Fruit fly (Drosophila melanogaster) whole organism, prepupa: ENCODE measurements around the gene hiw.
A peak's percentile ranks its signal among the peaks of the same experiment; 100 is the strongest.

ENCODE experiments used
- Blimp-1 ChIP-seq: fragments of 200-800 bp; sonication (Bioruptor generic); optimal IDR thresholded peaks from 3 replicates; lab custom pipeline; 2017; ENCODE audit warnings: missing biosample characterization, missing genetic modification characterization, mild to moderate bottlenecking, moderate library complexity, missing genetic modification reagents
- CG10631 ChIP-seq: fragments of 200-800 bp; sonication (Bioruptor generic); optimal IDR thresholded peaks from 2 replicates; lab custom pipeline; 2016; ENCODE audit warnings: missing biosample characterization, missing genetic modification characterization
- CG11762 ChIP-seq: fragments of 200-800 bp; sonication (Bioruptor generic); optimal IDR thresholded peaks from 3 replicates; lab custom pipeline; 2016; ENCODE audit warnings: missing biosample characterization, missing genetic modification characterization; ENCODE audit not compliant: insufficient read depth
- CG11902 ChIP-seq: fragments of 200-800 bp; sonication (Bioruptor generic); optimal IDR thresholded peaks from 3 replicates; lab custom pipeline; 2016; ENCODE audit warnings: missing biosample characterization, missing genetic modification characterization
- CG1621 ChIP-seq: fragments of 200-800 bp; sonication (Bioruptor generic); optimal IDR thresholded peaks from 3 replicates; lab custom pipeline; 2018; ENCODE audit warnings: missing biosample characterization, mild to moderate bottlenecking, missing genetic modification characterization
- CG16779 ChIP-seq: fragments of 200-800 bp; sonication (Bioruptor generic); optimal IDR thresholded peaks from 3 replicates; lab custom pipeline; 2017; ENCODE audit warnings: missing biosample characterization, mild to moderate bottlenecking, missing genetic modification characterization
- CG3032 ChIP-seq: fragments of 200-800 bp; optimal IDR thresholded peaks from 2 replicates; lab custom pipeline; 2019; ENCODE audit warnings: missing biosample characterization, mild to moderate bottlenecking, missing genetic modification characterization, moderate library complexity
- CG31627 ChIP-seq: fragments of 200-800 bp; sonication (Bioruptor generic); optimal IDR thresholded peaks from 3 replicates; lab custom pipeline; 2016; ENCODE audit warnings: missing biosample characterization, missing genetic modification characterization
- CG32006 ChIP-seq: fragments of 200-800 bp; sonication (Bioruptor generic); optimal IDR thresholded peaks from 3 replicates; lab custom pipeline; 2017; ENCODE audit warnings: missing biosample characterization, mild to moderate bottlenecking, missing genetic modification characterization
- CG3919 ChIP-seq: fragments of 200-800 bp; sonication (Bioruptor generic); optimal IDR thresholded peaks from 3 replicates; lab custom pipeline; 2016; ENCODE audit warnings: missing biosample characterization, missing genetic modification characterization
- CG4318 ChIP-seq: fragments of 200-800 bp; sonication (Bioruptor generic); optimal IDR thresholded peaks from 3 replicates; lab custom pipeline; 2017; ENCODE audit warnings: missing biosample characterization, mild to moderate bottlenecking, missing genetic modification characterization
- CG6163 ChIP-seq: fragments of 200-800 bp; sonication (Bioruptor generic); IDR thresholded peaks from 3 replicates; pipeline ENCODE4 v1.3.6; 2022; ENCODE audit warnings: missing biosample characterization, missing genetic modification characterization
- CG6276 ChIP-seq: fragments of 200-800 bp; sonication (Bioruptor generic); optimal IDR thresholded peaks from 2 replicates; lab custom pipeline; 2017; ENCODE audit warnings: missing biosample characterization, mild to moderate bottlenecking, missing genetic modification characterization
- CG6792 ChIP-seq: fragments of 200-800 bp; sonication (Bioruptor generic); optimal IDR thresholded peaks from 3 replicates; lab custom pipeline; 2016; ENCODE audit warnings: missing biosample characterization, missing genetic modification characterization
- CG6808 ChIP-seq: fragments of 200-800 bp; sonication (Bioruptor generic); optimal IDR thresholded peaks from 3 replicates; lab custom pipeline; 2017; ENCODE audit warnings: missing biosample characterization, missing genetic modification characterization, mild to moderate bottlenecking, moderate library complexity, missing genetic modification reagents
- CG6854 ChIP-seq: fragments of 200-800 bp; sonication (Bioruptor generic); optimal IDR thresholded peaks from 2 replicates; lab custom pipeline; 2017; ENCODE audit warnings: missing biosample characterization, mild to moderate bottlenecking, missing genetic modification characterization
- CG7368 ChIP-seq: fragments of 200-800 bp; sonication (Bioruptor generic); optimal IDR thresholded peaks from 3 replicates; lab custom pipeline; 2016; ENCODE audit warnings: missing biosample characterization, missing genetic modification characterization
- CG8119 ChIP-seq: fragments of 200-800 bp; sonication (Bioruptor generic); IDR thresholded peaks from 3 replicates; pipeline ENCODE4 v1.3.6; 2022; ENCODE audit warnings: missing biosample characterization, missing genetic modification characterization
- CG8632 ChIP-seq: fragments of 200-800 bp; sonication (Bioruptor generic); optimal IDR thresholded peaks from 3 replicates; lab custom pipeline; 2016; ENCODE audit warnings: missing biosample characterization, missing genetic modification characterization
- CG9139 ChIP-seq: fragments of 200-800 bp; sonication (Bioruptor generic); optimal IDR thresholded peaks from 3 replicates; lab custom pipeline; 2017; ENCODE audit warnings: missing biosample characterization, mild to moderate bottlenecking, missing genetic modification characterization
- Eip75B ChIP-seq: fragments of 200-800 bp; sonication (Bioruptor generic); optimal IDR thresholded peaks from 3 replicates; lab custom pipeline; 2016; ENCODE audit warnings: missing biosample characterization, missing genetic modification characterization
- Eip78C ChIP-seq: fragments of 200-800 bp; sonication (Bioruptor generic); peaks from one replicate; lab custom pipeline; 2016; ENCODE audit warnings: missing biosample characterization, missing genetic modification characterization
- Eip93F ChIP-seq: fragments of 200-800 bp; sonication (Bioruptor generic); optimal IDR thresholded peaks from 2 replicates; lab custom pipeline; 2016; ENCODE audit warnings: missing biosample characterization, mild to moderate bottlenecking, missing genetic modification characterization
- Ets21C ChIP-seq: fragments of 200-800 bp; sonication (Bioruptor generic); optimal IDR thresholded peaks from 3 replicates; lab custom pipeline; 2016; ENCODE audit warnings: missing biosample characterization, missing genetic modification characterization
- Ets96B ChIP-seq: fragments of 200-800 bp; optimal IDR thresholded peaks from 2 replicates; lab custom pipeline; 2019; ENCODE audit warnings: missing biosample characterization, mild to moderate bottlenecking, missing genetic modification characterization, moderate library complexity
- Gug ChIP-seq: fragments of 200-800 bp; sonication (Bioruptor generic); IDR thresholded peaks from 2 replicates; pipeline ENCODE4 v1.3.6; 2022; ENCODE audit warnings: missing biosample characterization, missing genetic modification characterization
- Hr39 ChIP-seq: fragments of 200-800 bp; sonication (Bioruptor generic); optimal IDR thresholded peaks from 2 replicates; lab custom pipeline; 2016; ENCODE audit warnings: missing biosample characterization, missing genetic modification characterization
- Hr4 ChIP-seq: fragments of 200-800 bp; sonication (Bioruptor generic); optimal IDR thresholded peaks from 3 replicates; lab custom pipeline; 2016; ENCODE audit warnings: missing biosample characterization, missing genetic modification characterization
- Lpt ChIP-seq: fragments of 200-800 bp; sonication (Bioruptor generic); optimal IDR thresholded peaks from 3 replicates; lab custom pipeline; 2016; ENCODE audit warnings: missing biosample characterization, missing genetic modification characterization
- Met ChIP-seq: fragments of 200-800 bp; sonication (Bioruptor generic); optimal IDR thresholded peaks from 3 replicates; lab custom pipeline; 2016; ENCODE audit warnings: missing biosample characterization, missing genetic modification characterization
- OdsH ChIP-seq: fragments of 200-800 bp; sonication (Bioruptor generic); optimal IDR thresholded peaks from 3 replicates; lab custom pipeline; 2016; ENCODE audit warnings: missing biosample characterization, missing genetic modification characterization
- Sox102F ChIP-seq: fragments of 200-800 bp; sonication (Bioruptor generic); optimal IDR thresholded peaks from 2 replicates; lab custom pipeline; 2016; ENCODE audit warnings: missing biosample characterization, mild to moderate bottlenecking, missing genetic modification characterization
- Sox14 ChIP-seq: fragments of 200-800 bp; sonication (Bioruptor generic); optimal IDR thresholded peaks from 3 replicates; lab custom pipeline; 2016; ENCODE audit warnings: missing biosample characterization, missing genetic modification characterization
- acj6 ChIP-seq: fragments of 200-800 bp; sonication (Bioruptor generic); optimal IDR thresholded peaks from 3 replicates; lab custom pipeline; 2016; ENCODE audit warnings: missing biosample characterization, missing genetic modification characterization
- esn ChIP-seq: fragments of 200-800 bp; sonication (Bioruptor generic); optimal IDR thresholded peaks from 2 replicates; lab custom pipeline; 2016; ENCODE audit warnings: missing biosample characterization, mild to moderate bottlenecking, missing genetic modification characterization, moderate library complexity
- fd59A ChIP-seq: fragments of 200-800 bp; sonication (Bioruptor generic); optimal IDR thresholded peaks from 2 replicates; lab custom pipeline; 2017; ENCODE audit warnings: missing biosample characterization, mild to moderate bottlenecking, missing genetic modification characterization, missing genetic modification reagents
- fd85E ChIP-seq: fragments of 200-800 bp; sonication (Bioruptor generic); optimal IDR thresholded peaks from 3 replicates; lab custom pipeline; 2016; ENCODE audit warnings: missing biosample characterization, missing genetic modification characterization
- fkh ChIP-seq: fragments of 200-800 bp; sonication (Bioruptor generic); optimal IDR thresholded peaks from 3 replicates; lab custom pipeline; 2017; ENCODE audit warnings: missing biosample characterization, mild to moderate bottlenecking, missing genetic modification characterization, moderate library complexity
- net ChIP-seq: fragments of 200-800 bp; sonication (Bioruptor generic); optimal IDR thresholded peaks from 3 replicates; lab custom pipeline; 2016; ENCODE audit warnings: missing biosample characterization, missing genetic modification characterization
- pdm3 ChIP-seq: fragments of 200-800 bp; sonication (Bioruptor generic); optimal IDR thresholded peaks from 3 replicates; lab custom pipeline; 2016; ENCODE audit warnings: missing biosample characterization, missing genetic modification characterization
- salr ChIP-seq, 2 experiments: fragments of 200-800 bp; sonication (Bioruptor generic); optimal IDR thresholded peaks; 3 replicates each; lab custom pipeline; 2016 to 2018; ENCODE audit warnings: missing biosample characterization in 2 of 2, missing genetic modification characterization in 2 of 2, mild to moderate bottlenecking in 1 of 2
- spab ChIP-seq: fragments of 200-800 bp; sonication (Bioruptor generic); optimal IDR thresholded peaks from 2 replicates; lab custom pipeline; 2017; ENCODE audit warnings: missing biosample characterization, mild to moderate bottlenecking, missing genetic modification characterization, missing genetic modification reagents
- ss ChIP-seq, 2 experiments: fragments of 200-800 bp; sonication (Bioruptor generic); optimal IDR thresholded peaks; 2 replicates in 1 of 2; 3 replicates in 1 of 2; lab custom pipeline; 2017 to 2018; ENCODE audit warnings: mild to moderate bottlenecking in 2 of 2, missing biosample characterization in 2 of 2, missing genetic modification characterization in 2 of 2, moderate library complexity in 1 of 2
- svp ChIP-seq: fragments of 200-800 bp; sonication (Bioruptor generic); peaks from one replicate; lab custom pipeline; 2016; ENCODE audit warnings: missing biosample characterization, missing genetic modification characterization
- topi ChIP-seq: fragments of 200-800 bp; sonication (Bioruptor generic); optimal IDR thresholded peaks from 3 replicates; lab custom pipeline; 2016; ENCODE audit warnings: missing biosample characterization, missing genetic modification characterization

The hiw gene

DNA sequence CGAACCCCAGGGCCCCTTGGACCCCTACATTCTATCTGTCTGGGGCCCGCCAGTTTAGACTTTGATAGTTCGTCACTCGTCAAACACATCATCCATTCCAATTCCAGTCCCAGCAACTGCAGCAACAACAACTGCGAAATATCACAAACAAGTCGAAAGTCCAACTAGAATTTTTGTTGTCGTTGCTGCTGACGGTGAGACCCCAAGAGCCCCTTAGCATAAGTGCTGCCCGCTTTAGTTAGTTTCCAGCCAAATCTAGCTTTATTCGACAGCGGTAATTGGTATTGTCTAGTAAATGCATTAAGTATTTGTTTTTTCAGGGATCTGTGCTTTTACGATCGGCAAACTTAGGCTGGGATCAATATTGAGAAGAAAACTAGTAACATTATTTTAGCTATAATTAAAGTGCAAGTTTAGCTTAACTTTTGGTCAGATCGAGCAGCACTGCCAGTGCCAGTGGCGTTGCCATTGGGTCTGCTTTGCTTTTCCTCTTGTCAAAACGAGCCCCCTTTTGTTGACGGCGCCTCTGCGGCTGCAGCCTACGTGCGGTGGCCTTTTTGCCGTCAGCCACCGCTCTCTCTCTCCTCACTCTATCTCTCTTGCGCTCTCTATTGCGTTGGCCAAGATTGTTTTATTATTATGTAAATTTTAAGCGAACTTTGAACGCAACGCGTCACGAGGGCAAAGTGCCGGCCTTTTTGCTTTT is 11.6 kb upstream of the hiw start (continued):
- TF ChIP-seq Ets96B (tag; lab: Kevin White, UChicago) (peak; percentile 83), CG6854 (GFP tag; lab: Kevin White, UChicago) (no peak), esn (peak; percentile 80), Blimp-1 (GFP tag; lab: Kevin White, UChicago) (peak; percentile 47), Ets21C (GFP tag; lab: Kevin White, UChicago) (peak; percentile 61), CG3032 (tag; lab: Kevin White, UChicago) (peak; percentile 82), CG11902 (GFP tag; lab: Kevin White, UChicago) (peak; percentile 71), ss (GFP tag; optimal IDR thresholded peaks at IDR 0.05; lab: Kevin White, UChicago) (peak; percentile 91 to 93), salr (GFP tag; optimal IDR thresholded peaks at IDR 0.05; lab: Kevin White, UChicago) (peak; percentile 68 to 87), CG6276 (GFP tag; lab: Kevin White, UChicago) (peak; percentile 90), Eip75B (GFP tag; lab: Kevin White, UChicago) (peak; percentile 85), CG6792 (GFP tag; lab: Kevin White, UChicago) (peak; percentile 84), Eip78C (GFP tag; lab: Kevin White, UChicago) (peak; percentile 95), fkh (GFP tag; lab: Kevin White, UChicago) (peak; percentile 72), CG32006 (GFP tag; lab: Kevin White, UChicago) (peak; percentile 92), CG6808 (GFP tag; lab: Kevin White, UChicago) (peak; percentile 90), CG1621 (tag; lab: Kevin White, UChicago) (peak; percentile 76), CG4318 (GFP tag; lab: Kevin White, UChicago) (peak; percentile 88), CG9139 (GFP tag; lab: Kevin White, UChicago) (peak; percentile 74), pdm3 (peak; percentile 92), Lpt (peak; percentile 84), Met (GFP tag; lab: Kevin White, UChicago) (peak; percentile 80), net (GFP tag; lab: Kevin White, UChicago) (peak; percentile 89), acj6 (GFP tag; lab: Kevin White, UChicago) (peak; percentile 88), CG11762 (GFP tag; lab: Kevin White, UChicago) (peak; percentile 74), Eip93F (no peak), svp (GFP tag; lab: Kevin White, UChicago) (peak; percentile 93)
- TF ChIP-seq, all 60 proteins: peak for 58

dm6 chrX:15070811-15071479 is 7.7 kb upstream of the hiw start:
- TF ChIP-seq CG7368 (GFP tag; lab: Kevin White, UChicago) (no peak), CG11762 (GFP tag; lab: Kevin White, UChicago) (no peak), Blimp-1 (GFP tag; lab: Kevin White, UChicago) (peak; percentile 74), CG10631 (no peak), fd85E (GFP tag; lab: Kevin White, UChicago) (no peak), OdsH (GFP tag; lab: Kevin White, UChicago) (no peak), CG1621 (tag; lab: Kevin White, UChicago) (peak; percentile 3), Ets21C (GFP tag; lab: Kevin White, UChicago) (no peak), CG31627 (GFP tag; lab: Kevin White, UChicago) (peak; percentile 21), CG6276 (GFP tag; lab: Kevin White, UChicago) (peak; percentile 37), CG6808 (GFP tag; lab: Kevin White, UChicago) (peak; percentile 28), Lpt (no peak), CG3919 (GFP tag; lab: Kevin White, UChicago) (peak; percentile 32), Eip75B (GFP tag; lab: Kevin White, UChicago) (peak; percentile 6), fkh (GFP tag; lab: Kevin White, UChicago) (no peak), salr (GFP tag; optimal IDR thresholded peaks at IDR 0.05; lab: Kevin White, UChicago) (no peak), CG16779 (no peak), CG8632 (GFP tag; lab: Kevin White, UChicago) (no peak), Gug (GFP tag; lab: Robert Waterston, UW) (no peak), CG6163 (no peak), ss (GFP tag; optimal IDR thresholded peaks at IDR 0.05; lab: Kevin White, UChicago) (peak; percentile 44 to 61), fd59A (no peak), Sox14 (no peak), Hr4 (GFP tag; lab: Kevin White, UChicago) (no peak), Sox102F (GFP tag; lab: Kevin White, UChicago) (peak; percentile 39), Hr39 (GFP tag; lab: Kevin White, UChicago) (no peak), topi (GFP tag; lab: Kevin White, UChicago) (peak; percentile 39), spab (GFP tag; lab: Kevin White, UChicago) (no peak), svp (GFP tag; lab: Kevin White, UChicago) (peak; percentile 95), CG8119 (GFP tag; lab: Robert Waterston, UW) (no peak), CG4318 (GFP tag; lab: Kevin White, UChicago) (no peak), net (GFP tag; lab: Kevin White, UChicago) (no peak), Eip78C (GFP tag; lab: Kevin White, UChicago) (peak; percentile 88), CG32006 (GFP tag; lab: Kevin White, UChicago) (peak; percentile 33)
